Fruit fly (Drosophila melanogaster) whole organism, adult: ENCODE measurements around the gene pHCl-2.
A peak's percentile ranks its signal among the peaks of the same experiment; 100 is the strongest.

Source experiments
- CG11617 ChIP-seq: fragments of 200-800 bp; sonication (Bioruptor generic); optimal IDR thresholded peaks from 2 replicates; lab custom pipeline; 2017; ENCODE audit warnings: mild to moderate bottlenecking, missing biosample characterization, missing genetic modification reagents, missing genetic modification characterization
- CG12768 ChIP-seq: fragments of 200-800 bp; sonication (Bioruptor generic); optimal IDR thresholded peaks from 2 replicates; lab custom pipeline; 2017; ENCODE audit warnings: missing biosample characterization, missing genetic modification characterization, mild to moderate bottlenecking, moderate library complexity, missing genetic modification reagents
- CG14711 ChIP-seq: fragments of 200-800 bp; sonication (Bioruptor generic); optimal IDR thresholded peaks from 2 replicates; lab custom pipeline; 2018; ENCODE audit warnings: missing biosample characterization, mild to moderate bottlenecking, missing genetic modification characterization, moderate library complexity
- CG1620 ChIP-seq: fragments of 200-800 bp; sonication (Bioruptor generic); optimal IDR thresholded peaks from 2 replicates; lab custom pipeline; 2016; ENCODE audit warnings: missing biosample characterization, missing genetic modification characterization
- CG33017 ChIP-seq: fragments of 200-800 bp; sonication (Bioruptor generic); optimal IDR thresholded peaks from 2 replicates; lab custom pipeline; 2018; ENCODE audit warnings: missing biosample characterization, mild to moderate bottlenecking, missing genetic modification characterization, moderate library complexity
- CG5204 ChIP-seq: fragments of 200-800 bp; sonication (Bioruptor generic); optimal IDR thresholded peaks from 2 replicates; lab custom pipeline; 2016; ENCODE audit warnings: missing biosample characterization, missing genetic modification characterization
- CG7045 ChIP-seq: fragments of 200-800 bp; sonication (Bioruptor generic); optimal IDR thresholded peaks from 2 replicates; lab custom pipeline; 2017; ENCODE audit warnings: missing biosample characterization, mild to moderate bottlenecking, missing genetic modification characterization
- CG7101 ChIP-seq: fragments of 200-800 bp; sonication (Bioruptor generic); optimal IDR thresholded peaks from 2 replicates; lab custom pipeline; 2018; ENCODE audit warnings: missing biosample characterization, mild to moderate bottlenecking, missing genetic modification characterization, moderate library complexity
- Clk ChIP-seq: fragments of 200-800 bp; sonication (Bioruptor generic); optimal IDR thresholded peaks from 2 replicates; lab custom pipeline; 2017; ENCODE audit warnings: missing biosample characterization, missing genetic modification characterization
- Crg-1 ChIP-seq: fragments of 200-800 bp; sonication (Bioruptor generic); optimal IDR thresholded peaks from 2 replicates; lab custom pipeline; 2016; ENCODE audit warnings: missing biosample characterization, missing genetic modification characterization
- Hr96 ChIP-seq: fragments of 200-800 bp; sonication (Bioruptor generic); optimal IDR thresholded peaks from 2 replicates; lab custom pipeline; 2016; ENCODE audit warnings: missing biosample characterization, missing genetic modification characterization
- Mnt ChIP-seq: fragments of 200-800 bp; sonication (Bioruptor generic); optimal IDR thresholded peaks from 2 replicates; lab custom pipeline; 2016; ENCODE audit warnings: missing biosample characterization, mild to moderate bottlenecking, missing genetic modification characterization
- bab1 ChIP-seq: fragments of 200-800 bp; sonication (Bioruptor generic); optimal IDR thresholded peaks from 3 replicates; lab custom pipeline; 2019; ENCODE audit warnings: missing biosample characterization, mild to moderate bottlenecking, missing genetic modification characterization, moderate library complexity
- cic ChIP-seq: fragments of 200-800 bp; sonication (Bioruptor generic); optimal IDR thresholded peaks from 2 replicates; lab custom pipeline; 2017; ENCODE audit warnings: missing biosample characterization, mild to moderate bottlenecking, missing genetic modification characterization, moderate library complexity
- cnc ChIP-seq, 2 experiments: fragments of >200 bp; optimal IDR thresholded peaks; 2 replicates each; lab custom pipeline; 2017
- kay ChIP-seq: fragments of 200-800 bp; sonication (Bioruptor generic); peaks from one replicate; lab custom pipeline; 2016; ENCODE audit warnings: missing biosample characterization, missing genetic modification characterization, borderline replicate concordance
- ovo ChIP-seq: fragments of 200-800 bp; sonication (Bioruptor generic); optimal IDR thresholded peaks from 2 replicates; lab custom pipeline; 2016; ENCODE audit warnings: missing biosample characterization, missing genetic modification characterization
- pad ChIP-seq: fragments of 200-800 bp; sonication (Bioruptor generic); optimal IDR thresholded peaks from 3 replicates; lab custom pipeline; 2017; ENCODE audit warnings: missing biosample characterization, missing genetic modification characterization, mild to moderate bottlenecking, moderate library complexity, missing genetic modification reagents
- tj ChIP-seq: fragments of 200-800 bp; sonication (Bioruptor generic); optimal IDR thresholded peaks from 3 replicates; lab custom pipeline; 2017; ENCODE audit warnings: missing biosample characterization, mild to moderate bottlenecking, missing genetic modification characterization, moderate library complexity
- toe ChIP-seq: fragments of 200-800 bp; sonication (Bioruptor generic); optimal IDR thresholded peaks from 2 replicates; lab custom pipeline; 2016; ENCODE audit warnings: missing biosample characterization, missing genetic modification characterization

Gene pHCl-2

DNA sequence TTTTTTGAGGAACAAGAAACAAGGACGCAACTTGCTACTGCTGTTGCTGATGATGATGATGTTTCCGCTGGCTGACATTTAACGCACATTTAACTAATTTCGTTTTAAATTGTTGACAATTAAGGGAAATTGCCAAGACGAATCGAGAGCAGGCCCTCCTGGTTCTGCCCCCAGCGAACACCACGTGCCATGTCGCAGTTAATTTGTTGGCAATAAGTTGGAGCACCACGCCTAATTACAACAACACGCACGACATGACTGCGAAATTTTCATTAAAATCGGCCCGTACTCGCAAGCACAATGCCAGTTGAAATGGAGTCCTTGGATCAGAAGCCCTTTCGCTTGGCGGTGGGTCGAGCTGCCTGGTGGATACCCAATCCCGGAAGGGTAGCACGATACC lies 39.8 kb downstream of the pHCl-2 start, which contains the start of gene ppk24:
ppk24 (plus strand) TSS at position 301 of the 400 bp plus-strand sequence.
- TF ChIP-seq ovo (GFP tag; lab: Kevin White, UChicago) (no peak), CG1620 (no peak), tj (no peak), CG11617 (GFP tag; lab: Kevin White, UChicago) (no peak), bab1 (GFP tag; lab: Kevin White, UChicago) (no peak), CG7101 (tag; lab: Kevin White, UChicago) (no peak), cic (GFP tag; lab: Kevin White, UChicago) (no peak), Crg-1 (GFP tag; lab: Kevin White, UChicago) (no peak), toe (GFP tag; lab: Kevin White, UChicago) (no peak), Mnt (GFP tag; lab: Kevin White, UChicago) (no peak), Hr96 (GFP tag; lab: Kevin White, UChicago) (no peak), kay (no peak), CG7045 (GFP tag; lab: Kevin White, UChicago) (no peak), CG14711 (no peak), CG33017 (tag; lab: Kevin White, UChicago) (no peak)

DNA sequence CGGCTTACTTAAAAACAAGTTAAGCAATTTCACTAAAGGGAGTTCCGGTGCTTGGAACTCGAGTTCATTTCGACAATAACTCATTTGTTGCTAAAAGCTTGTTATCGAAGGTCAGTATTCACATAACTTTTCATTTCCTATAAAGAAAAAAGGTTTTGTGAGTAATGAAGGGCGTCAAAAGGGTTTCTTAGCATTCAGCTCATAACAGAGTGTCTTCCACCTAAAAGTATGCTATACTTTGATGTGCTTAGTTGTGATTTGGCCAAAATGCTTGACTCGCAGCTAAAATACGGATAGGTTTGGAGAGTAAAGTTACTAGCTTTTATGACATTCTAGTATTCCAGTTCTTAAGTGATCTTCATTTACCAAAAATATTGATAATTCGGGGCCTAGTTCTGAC lies 41.2 kb downstream of the pHCl-2 start:
- no peak for TF ChIP-seq kay
- no peak for TF ChIP-seq CG12768

DNA sequence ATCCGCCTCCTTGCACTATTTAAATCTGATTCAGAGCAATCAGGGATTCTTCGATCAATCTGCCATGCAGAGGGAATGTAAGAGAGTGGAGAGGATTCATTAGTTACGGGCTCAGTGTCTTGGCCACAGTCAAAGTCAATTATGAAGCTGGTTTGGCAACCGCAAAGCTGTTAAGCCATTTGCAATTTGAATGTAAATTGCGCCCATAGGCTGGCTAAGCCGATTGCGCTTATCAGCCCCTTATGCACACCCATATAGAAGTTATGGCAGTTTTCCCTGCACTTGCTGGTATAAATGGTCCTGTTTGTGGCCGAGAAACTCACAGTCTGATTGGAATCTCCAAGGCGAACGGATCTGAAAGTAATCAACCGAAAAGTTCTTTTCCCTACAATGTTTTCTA lies 42.9 kb downstream of the pHCl-2 start, which contains the start of gene CAH5:
CAH5 (plus strand) TSS at position 301 of the 400 bp plus-strand sequence.
- TF ChIP-seq kay = no peak
- TF ChIP-seq toe (GFP tag; lab: Kevin White, UChicago) = no peak
- TF ChIP-seq Hr96 (GFP tag; lab: Kevin White, UChicago) = no peak
- TF ChIP-seq Clk (GFP tag; lab: Kevin White, UChicago) = no peak
- TF ChIP-seq CG5204 (GFP tag; lab: Kevin White, UChicago) = no peak
- no peak for TF ChIP-seq CG33017 (tag; lab: Kevin White, UChicago)
- no peak for TF ChIP-seq CG12768
- TF ChIP-seq tj = no peak
- no peak for TF ChIP-seq Mnt (GFP tag; lab: Kevin White, UChicago)
- no peak for TF ChIP-seq cnc (optimal IDR thresholded peaks at IDR 0.05; lab: Kevin White, UChicago)
- no peak for TF ChIP-seq CG11617 (GFP tag; lab: Kevin White, UChicago)
- no peak for TF ChIP-seq CG1620
- TF ChIP-seq CG7045 (GFP tag; lab: Kevin White, UChicago) = no peak
- TF ChIP-seq cic (GFP tag; lab: Kevin White, UChicago) = no peak
- TF ChIP-seq CG7101 (tag; lab: Kevin White, UChicago) = no peak
- no peak for TF ChIP-seq Crg-1 (GFP tag; lab: Kevin White, UChicago)

DNA sequence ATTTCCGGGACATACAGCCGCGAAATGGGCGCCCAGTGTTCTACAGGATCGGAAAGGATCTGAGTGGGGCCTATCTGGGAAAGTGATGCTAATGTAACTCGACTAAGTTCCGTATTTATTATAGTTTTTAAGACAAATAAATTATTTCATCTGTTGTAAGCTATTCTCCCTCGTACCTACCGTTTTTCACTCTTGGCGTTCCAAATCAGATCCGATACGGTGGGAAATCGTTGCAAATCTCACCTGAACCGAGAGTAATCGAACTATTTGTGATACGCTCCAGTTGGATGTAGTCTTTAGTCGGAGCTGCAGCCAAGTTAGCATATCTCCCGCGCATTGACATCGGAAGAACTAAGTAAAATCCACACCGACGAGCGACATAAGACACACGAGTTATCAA lies 45.2 kb downstream of the pHCl-2 start, which contains the start of gene CAH16:
CAH16 (plus strand) TSS at position 301 of the 400 bp plus-strand sequence.
- TF ChIP-seq cic (GFP tag; lab: Kevin White, UChicago) (no peak), Crg-1 (GFP tag; lab: Kevin White, UChicago) (no peak), CG5204 (GFP tag; lab: Kevin White, UChicago) (no peak), CG14711 (no peak)

DNA sequence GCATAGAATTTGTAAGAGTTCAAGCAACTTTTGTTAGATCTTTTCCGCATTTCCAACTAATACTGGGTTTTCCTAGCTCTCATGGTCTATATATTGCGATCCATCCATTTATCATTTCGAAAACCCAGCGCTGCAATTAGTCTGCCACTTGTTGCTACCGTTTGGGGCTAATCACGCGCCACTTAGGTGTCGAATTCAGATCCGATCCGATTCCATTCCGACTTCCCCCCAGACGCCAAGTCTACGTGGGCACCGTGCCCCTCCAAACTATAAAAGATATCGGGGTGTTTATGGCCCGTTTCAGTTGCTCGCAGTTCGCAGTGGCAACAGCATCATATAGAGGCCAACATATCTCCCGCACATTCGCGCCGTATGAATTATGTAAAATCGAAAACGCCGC lies 47.9 kb downstream of the pHCl-2 start, which contains the start of gene CAH6:
CAH6 (plus strand) TSS at position 301 of the 400 bp plus-strand sequence.
- TF ChIP-seq ovo (GFP tag; lab: Kevin White, UChicago) (no peak), Crg-1 (GFP tag; lab: Kevin White, UChicago) (no peak), tj (no peak), Hr96 (GFP tag; lab: Kevin White, UChicago) (no peak), cic (GFP tag; lab: Kevin White, UChicago) (no peak), Mnt (GFP tag; lab: Kevin White, UChicago) (no peak), CG33017 (tag; lab: Kevin White, UChicago) (no peak)

DNA sequence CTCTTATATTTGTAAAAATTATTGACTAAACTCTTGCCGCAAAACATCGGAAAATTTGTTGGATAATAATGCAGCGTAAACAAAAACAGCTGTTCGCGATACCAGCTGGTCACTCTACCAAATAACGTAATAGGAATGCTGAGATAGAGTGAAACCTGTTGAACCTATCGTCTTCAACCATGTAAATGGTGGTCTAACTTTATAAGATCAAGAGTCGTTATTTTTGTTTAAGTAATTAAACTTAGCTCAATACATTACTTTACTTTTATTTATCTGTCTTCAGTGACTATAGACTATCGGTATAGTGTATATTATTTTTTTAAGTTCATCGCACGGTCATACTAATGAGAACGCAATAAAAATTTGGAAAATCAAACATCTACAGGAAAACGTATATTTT lies 50.4 kb downstream of the pHCl-2 start, which contains the start of the genes CG1750 and spn-F:
CG1750 (minus strand) TSS at position 93 of the 400 bp plus-strand sequence.
spn-F (plus strand) TSS at position 320 of the 400 bp plus-strand sequence.
- TF ChIP-seq CG12768 (no peak), pad (GFP tag; lab: Kevin White, UChicago) (no peak), cnc (optimal IDR thresholded peaks at IDR 0.05; lab: Kevin White, UChicago) (peak in 1 of 2 experiments; percentile 25), Mnt (GFP tag; lab: Kevin White, UChicago) (no peak), bab1 (GFP tag; lab: Kevin White, UChicago) (peak; percentile 61), Crg-1 (GFP tag; lab: Kevin White, UChicago) (no peak), Clk (GFP tag; lab: Kevin White, UChicago) (no peak), CG11617 (GFP tag; lab: Kevin White, UChicago) (no peak), CG7101 (tag; lab: Kevin White, UChicago) (no peak), CG33017 (tag; lab: Kevin White, UChicago) (no peak), CG7045 (GFP tag; lab: Kevin White, UChicago) (no peak), Hr96 (GFP tag; lab: Kevin White, UChicago) (no peak), ovo (GFP tag; lab: Kevin White, UChicago) (no peak), tj (peak; percentile 68), cic (GFP tag; lab: Kevin White, UChicago) (no peak), CG5204 (GFP tag; lab: Kevin White, UChicago) (no peak), kay (no peak), CG1620 (no peak), CG14711 (peak; percentile 39), toe (GFP tag; lab: Kevin White, UChicago) (no peak)
